Worm (Caenorhabditis elegans) whole organism, L3 larva: ENCODE measurements around the gene mrpl-35.

ENCODE experiments used
- aly-2 ChIP-seq: fragments of 150-350 bp; optimal IDR thresholded peaks from 2 replicates; lab custom pipeline; 2014; ENCODE audit warnings: missing biosample characterization, missing genetic modification characterization
- ceh-82 ChIP-seq: fragments of 150-350 bp; optimal IDR thresholded peaks from 2 replicates; lab custom pipeline; 2014; ENCODE audit warnings: missing biosample characterization, missing genetic modification characterization
- elt-2 ChIP-seq: sonication (generic microtip); optimal IDR thresholded peaks from 2 replicates; lab custom pipeline; 2016; ENCODE audit warnings: missing genetic modification reagents, mild to moderate bottlenecking, missing genetic modification characterization, missing compliant biosample characterization
- elt-3 ChIP-seq, 3 experiments: fragments of 150-350 bp in 1 of 3; sonication (generic microtip) in 2 of 3; optimal IDR thresholded peaks; 2 replicates in 2 of 3; 4 replicates in 1 of 3; lab custom pipeline; 2014 to 2017; ENCODE audit warnings: missing biosample characterization in 3 of 3, missing genetic modification characterization in 3 of 3
- fkh-10 ChIP-seq: sonication (generic microtip); optimal IDR thresholded peaks from 2 replicates; lab custom pipeline; 2017; ENCODE audit warnings: missing biosample characterization, missing genetic modification reagents, missing genetic modification characterization
- fos-1 ChIP-seq: fragments of 150-350 bp; optimal IDR thresholded peaks from 2 replicates; lab custom pipeline; 2014; ENCODE audit warnings: missing biosample characterization, missing genetic modification characterization
- jun-1 ChIP-seq: fragments of 150-350 bp; optimal IDR thresholded peaks from 2 replicates; lab custom pipeline; 2014; ENCODE audit warnings: missing biosample characterization, missing genetic modification reagents, missing genetic modification characterization
- nhr-25 ChIP-seq: sonication (generic microtip); optimal IDR thresholded peaks from 2 replicates; lab custom pipeline; 2017; ENCODE audit warnings: missing biosample characterization, missing genetic modification characterization
- nhr-43 ChIP-seq: sonication (generic microtip); optimal IDR thresholded peaks from 2 replicates; lab custom pipeline; 2016; ENCODE audit warnings: mild to moderate bottlenecking, missing genetic modification characterization, missing compliant biosample characterization; ENCODE audit not compliant: poor library complexity, severe bottlenecking
- nhr-77 ChIP-seq: fragments of 150-350 bp; optimal IDR thresholded peaks from 2 replicates; lab custom pipeline; 2014; ENCODE audit warnings: missing biosample characterization, missing genetic modification characterization
- pha-4 ChIP-seq: fragments of 150-350 bp; optimal IDR thresholded peaks from 2 replicates; lab custom pipeline; 2014; ENCODE audit warnings: missing biosample characterization, missing genetic modification reagents, missing genetic modification characterization
- tbx-2 ChIP-seq: sonication (generic microtip); optimal IDR thresholded peaks from 2 replicates; lab custom pipeline; 2016; ENCODE audit warnings: mild to moderate bottlenecking, missing genetic modification characterization, missing compliant biosample characterization
- unc-62 ChIP-seq: fragments of 150-350 bp; sonication (generic microtip); optimal IDR thresholded peaks from 4 replicates; lab custom pipeline; 2014; ENCODE audit warnings: missing biosample characterization, missing genetic modification reagents, missing genetic modification characterization
- ztf-11 ChIP-seq: fragments of 150-350 bp; optimal IDR thresholded peaks from 2 replicates; lab custom pipeline; 2014; ENCODE audit warnings: missing biosample characterization, missing genetic modification characterization

DNA sequence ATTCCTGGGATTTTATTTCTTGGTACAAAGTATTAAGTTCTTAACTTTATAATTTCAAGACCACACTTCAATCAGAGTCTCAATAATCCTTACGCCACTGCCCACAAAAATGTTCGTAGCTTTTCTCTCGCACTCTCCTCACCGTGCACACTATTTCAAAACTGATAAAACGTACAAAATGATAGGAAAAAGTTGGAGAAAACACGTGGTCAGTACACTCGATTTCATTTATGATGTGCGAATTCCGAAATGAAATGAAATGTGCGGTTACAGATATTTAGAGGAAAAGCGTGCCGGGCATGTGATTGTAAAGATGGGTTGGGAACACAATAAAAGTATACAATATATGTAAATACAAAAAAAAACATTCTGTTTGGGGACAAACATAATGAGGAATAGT is 10.4 kb downstream of the mrpl-35 start:
- TF ChIP-seq nhr-25 (tag; lab: Kevin White, UChicago) (no peak), aly-2 (tag; lab: Kevin White, UChicago) (no peak), nhr-77 (tag; lab: Kevin White, UChicago) (no peak), unc-62 (GFP tag; lab: Kevin White, UChicago) (no peak), jun-1 (tag; lab: Kevin White, UChicago) (peak; percentile 7), elt-3 (tag; optimal IDR thresholded peaks at IDR 0.05; lab: Kevin White, UChicago) (no peak), nhr-43 (tag; lab: Kevin White, UChicago) (no peak), tbx-2 (no peak), pha-4 (tag; lab: Kevin White, UChicago) (peak; percentile 51), elt-2 (tag; lab: Kevin White, UChicago) (peak; percentile 87), fos-1 (tag; lab: Kevin White, UChicago) (no peak), fkh-10 (GFP tag; lab: Kevin White, UChicago) (no peak), ceh-82 (tag; lab: Kevin White, UChicago) (no peak), ztf-11 (tag; lab: Kevin White, UChicago) (no peak)
